Fruit fly (Drosophila melanogaster): Measurements from ENCODE around the gene CG7094.

dm6 chr2L:17564682-17565081, 9.1 kb upstream of the CG7094 start:
- TF ChIP-seq EcR (GFP tag; optimal IDR thresholded peaks at IDR 0.05) (no peak), Pif1B (GFP tag; optimal IDR thresholded peaks at IDR 0.05) (no peak), CG14655 (GFP tag; optimal IDR thresholded peaks at IDR 0.05) (no peak), gl (tag; optimal IDR thresholded peaks at IDR 0.05) (no peak), D1 (tag; optimal IDR thresholded peaks at IDR 0.05) (no peak), Pif1A (GFP tag; optimal IDR thresholded peaks at IDR 0.05) (no peak), CG10348 (GFP tag; IDR thresholded peaks at IDR 0.05) (no peak), CG9948 (tag; optimal IDR thresholded peaks at IDR 0.05) (no peak), fd96Ca (GFP tag; IDR thresholded peaks at IDR 0.05) (no peak), CG8301 (tag; optimal IDR thresholded peaks at IDR 0.05) (no peak), CG12605 (GFP tag; IDR thresholded peaks at IDR 0.05) (no peak), Snoo (tag; optimal IDR thresholded peaks at IDR 0.05) (no peak)

Data from whole organism, pupa.